Worm (Caenorhabditis elegans) whole organism, mixed stage, embryonic: ENCODE measurements around the gene clec-265.

Experiments
- elt-3 ChIP-seq: fragments of 150-350 bp; optimal IDR thresholded peaks from 2 replicates; lab custom pipeline; 2014; ENCODE audit warnings: missing biosample characterization, missing genetic modification characterization
- snpc-4 ChIP-seq: fragments of 150-350 bp; optimal IDR thresholded peaks from 2 replicates; lab custom pipeline; 2014; ENCODE audit warnings: missing biosample characterization, missing genetic modification characterization

ce11 chrX:3049233-3049632, 17.6 kb downstream of the clec-265 start:
- TF ChIP-seq snpc-4 (tag; lab: Kevin White, UChicago) (no peak), elt-3 (tag; lab: Kevin White, UChicago) (no peak)
